Worm (Caenorhabditis elegans) whole organism, L4 larva: Measurements from ENCODE around the gene Y82E9BL.12.
"Not testable (repeated sequence)": the region's sequence is repeated elsewhere in the genome, so short reads cannot be mapped to it uniquely, and the experiment has no call there.

ENCODE experiments used
- F26F4.8 ChIP-seq: fragments of 200-800 bp; sonication (Bioruptor generic); conservative IDR thresholded peaks from 2 replicates; pipeline ENCODE4 v1.3.6; 2022; ENCODE audit warnings: missing genetic modification characterization, missing compliant biosample characterization
- F37D6.2 ChIP-seq: sonication (generic microtip); optimal IDR thresholded peaks from 2 replicates; lab custom pipeline; 2016; ENCODE audit warnings: mild to moderate bottlenecking, missing genetic modification characterization, missing compliant biosample characterization
- Y105C5A.15 ChIP-seq: fragments of 200-800 bp; sonication (Bioruptor generic); IDR thresholded peaks from 2 replicates; pipeline ENCODE4 v1.3.6; 2022; ENCODE audit warnings: missing genetic modification characterization, missing compliant biosample characterization
- Y75B8A.6 ChIP-seq: fragments of 200-800 bp; sonication (Bioruptor generic); IDR thresholded peaks from 2 replicates; pipeline ENCODE4 v1.3.6; 2022; ENCODE audit warnings: missing genetic modification reagents, missing genetic modification characterization, missing compliant biosample characterization
- ZK337.2 ChIP-seq: fragments of 200-800 bp; sonication (Bioruptor generic); IDR thresholded peaks from 2 replicates; pipeline ENCODE4 v1.3.6; 2022; ENCODE audit warnings: missing genetic modification reagents, missing genetic modification characterization, missing compliant biosample characterization
- aha-1 ChIP-seq: fragments of 150-350 bp; peaks from one replicate; lab custom pipeline; 2014; ENCODE audit warnings: missing biosample characterization, missing genetic modification characterization
- ama-1 ChIP-seq: fragments of 150-350 bp; optimal IDR thresholded peaks from 2 replicates; lab custom pipeline; 2014; ENCODE audit warnings: inconsistent platforms, mixed read lengths
- arid-1 ChIP-seq: fragments of 200-800 bp; sonication (Bioruptor generic); conservative IDR thresholded peaks from 2 replicates; pipeline ENCODE4 v1.3.6; 2022; ENCODE audit warnings: missing genetic modification reagents, missing genetic modification characterization, missing compliant biosample characterization
- ceh-32 ChIP-seq: sonication (generic microtip); optimal IDR thresholded peaks from 2 replicates; lab custom pipeline; 2016; ENCODE audit warnings: mild to moderate bottlenecking, missing genetic modification characterization, missing compliant biosample characterization; ENCODE audit not compliant: poor library complexity
- daf-16 ChIP-seq, 3 experiments: sonication (generic microtip); optimal IDR thresholded peaks; 2 replicates each; lab custom pipeline; 2016 to 2017; ENCODE audit warnings: missing genetic modification characterization in 3 of 3, missing genetic modification reagents in 3 of 3, mild to moderate bottlenecking in 2 of 3, missing compliant biosample characterization in 2 of 3, missing biosample characterization in 1 of 3, moderate library complexity in 1 of 3
- daf-8 ChIP-seq: fragments of 200-800 bp; sonication (Bioruptor generic); IDR thresholded peaks from 2 replicates; pipeline ENCODE4 v1.3.6; 2022; ENCODE audit warnings: missing genetic modification characterization, missing compliant biosample characterization
- dmd-6 ChIP-seq: fragments of 200-800 bp; sonication (Bioruptor generic); IDR thresholded peaks from 2 replicates; pipeline ENCODE4 v1.3.6; 2022; ENCODE audit warnings: missing genetic modification reagents, missing genetic modification characterization, missing compliant biosample characterization
- dve-1 ChIP-seq: sonication (generic microtip); optimal IDR thresholded peaks from 2 replicates; lab custom pipeline; 2017; ENCODE audit warnings: antibody characterized with exemption, mild to moderate bottlenecking, missing genetic modification characterization, missing compliant biosample characterization; ENCODE audit not compliant: insufficient read depth
- fkh-10 ChIP-seq: fragments of 150-350 bp; optimal IDR thresholded peaks from 2 replicates; lab custom pipeline; 2014; ENCODE audit warnings: missing biosample characterization, missing genetic modification reagents, missing genetic modification characterization
- fos-1 ChIP-seq: fragments of 150-350 bp; optimal IDR thresholded peaks from 2 replicates; lab custom pipeline; 2014; ENCODE audit warnings: missing biosample characterization, missing genetic modification characterization
- hif-1 ChIP-seq, 2 experiments: sonication (generic microtip); optimal IDR thresholded peaks; 2 replicates each; lab custom pipeline; 2016 to 2017; ENCODE audit warnings: missing compliant biosample characterization in 2 of 2, missing genetic modification characterization in 2 of 2, missing genetic modification reagents in 2 of 2, missing genotype in 2 of 2, mild to moderate bottlenecking in 1 of 2
- hlh-11 ChIP-seq: fragments of 200-800 bp; sonication (Bioruptor generic); optimal IDR thresholded peaks from 2 replicates; lab custom pipeline; 2018; ENCODE audit warnings: mild to moderate bottlenecking, missing genetic modification characterization, missing compliant biosample characterization
- hlh-30 ChIP-seq: sonication (generic microtip); optimal IDR thresholded peaks from 2 replicates; lab custom pipeline; 2017; ENCODE audit warnings: antibody characterized with exemption, mild to moderate bottlenecking, missing genetic modification characterization, missing compliant biosample characterization; ENCODE audit not compliant: insufficient read depth
- lin-1 ChIP-seq: fragments of 200-800 bp; sonication (Bioruptor generic); IDR thresholded peaks from 2 replicates; pipeline ENCODE4 v1.3.6; 2022; ENCODE audit warnings: missing genetic modification reagents, missing genetic modification characterization, missing compliant biosample characterization
- lin-13 ChIP-seq: fragments of 150-350 bp; optimal IDR thresholded peaks from 2 replicates; lab custom pipeline; 2014; ENCODE audit warnings: missing biosample characterization, missing genetic modification reagents, missing genetic modification characterization
- lin-38 ChIP-seq: fragments of 200-800 bp; sonication (Bioruptor generic); IDR thresholded peaks from 2 replicates; pipeline ENCODE4 v1.3.6; 2022; ENCODE audit warnings: missing genetic modification reagents, missing genetic modification characterization, missing compliant biosample characterization
- lin-39 ChIP-seq: fragments of 150-350 bp; optimal IDR thresholded peaks from 2 replicates; lab custom pipeline; 2014; ENCODE audit warnings: missing biosample characterization, missing genetic modification reagents, missing genetic modification characterization
- lir-3 ChIP-seq: sonication (generic microtip); optimal IDR thresholded peaks from 2 replicates; lab custom pipeline; 2016; ENCODE audit warnings: mild to moderate bottlenecking, missing genetic modification characterization, missing compliant biosample characterization
- madf-5 ChIP-seq, 2 experiments: fragments of 200-800 bp; sonication (Bioruptor generic); IDR thresholded peaks; 2 replicates each; pipeline ENCODE4 v1.3.6; 2022; ENCODE audit warnings: missing compliant biosample characterization in 2 of 2, missing genetic modification characterization in 2 of 2
- mdl-1 ChIP-seq, 2 experiments: fragments of 150-350 bp in 1 of 2; sonication (generic microtip) in 1 of 2; optimal IDR thresholded peaks; 2 replicates each; lab custom pipeline; 2014 to 2017; ENCODE audit warnings: missing biosample characterization in 2 of 2, missing genetic modification characterization in 2 of 2
- mdt-29 ChIP-seq: fragments of 200-800 bp; sonication (Bioruptor generic); IDR thresholded peaks from 2 replicates; pipeline ENCODE4 v1.3.6; 2022; ENCODE audit warnings: missing genetic modification reagents, missing genetic modification characterization, missing compliant biosample characterization
- mxl-3 ChIP-seq: fragments of 200-800 bp; sonication (Bioruptor generic); optimal IDR thresholded peaks from 2 replicates; lab custom pipeline; 2018; ENCODE audit warnings: mild to moderate bottlenecking, missing genetic modification characterization, missing compliant biosample characterization
- nhr-10 ChIP-seq: fragments of 150-350 bp; optimal IDR thresholded peaks from 2 replicates; lab custom pipeline; 2014; ENCODE audit warnings: missing biosample characterization, missing genetic modification characterization
- nhr-237 ChIP-seq: sonication (generic microtip); optimal IDR thresholded peaks from 2 replicates; lab custom pipeline; 2017; ENCODE audit warnings: missing biosample characterization, missing genetic modification characterization
- nhr-28 ChIP-seq: fragments of 150-350 bp; optimal IDR thresholded peaks from 2 replicates; lab custom pipeline; 2014; ENCODE audit warnings: missing biosample characterization, missing genetic modification characterization
- nhr-77 ChIP-seq: fragments of 150-350 bp; optimal IDR thresholded peaks from 2 replicates; lab custom pipeline; 2014; ENCODE audit warnings: missing biosample characterization, missing genetic modification characterization
- php-3 ChIP-seq: fragments of 200-800 bp; sonication (Bioruptor generic); IDR thresholded peaks from 2 replicates; pipeline ENCODE4 v1.3.6; 2022; ENCODE audit warnings: missing genetic modification reagents, missing genetic modification characterization, missing compliant biosample characterization
- pqm-1 ChIP-seq: sonication (generic microtip); optimal IDR thresholded peaks from 2 replicates; lab custom pipeline; 2017; ENCODE audit warnings: missing biosample characterization, missing genetic modification characterization
- snpc-1.2 ChIP-seq: fragments of 200-800 bp; sonication (Bioruptor generic); IDR thresholded peaks from 2 replicates; pipeline ENCODE4 v1.3.6; 2022; ENCODE audit warnings: missing genetic modification reagents, missing genetic modification characterization, missing compliant biosample characterization
- snpc-4 ChIP-seq: fragments of 150-350 bp; optimal IDR thresholded peaks from 2 replicates; lab custom pipeline; 2014; ENCODE audit warnings: missing biosample characterization, missing genetic modification characterization
- unc-62 ChIP-seq, 3 experiments: fragments of 150-350 bp in 1 of 3; sonication (generic microtip); optimal IDR thresholded peaks in 2 of 3; peaks in 1 of 3; 1 replicate in 1 of 3; 2 replicates in 2 of 3; lab custom pipeline; 2014 to 2017; ENCODE audit warnings: missing biosample characterization in 3 of 3, missing genetic modification characterization in 3 of 3, missing genetic modification reagents in 3 of 3, missing genotype in 1 of 3
- zip-2 ChIP-seq: fragments of 150-350 bp; optimal IDR thresholded peaks from 2 replicates; lab custom pipeline; 2014; ENCODE audit warnings: missing biosample characterization, missing genetic modification characterization

Y82E9BL.12 gene

DNA sequence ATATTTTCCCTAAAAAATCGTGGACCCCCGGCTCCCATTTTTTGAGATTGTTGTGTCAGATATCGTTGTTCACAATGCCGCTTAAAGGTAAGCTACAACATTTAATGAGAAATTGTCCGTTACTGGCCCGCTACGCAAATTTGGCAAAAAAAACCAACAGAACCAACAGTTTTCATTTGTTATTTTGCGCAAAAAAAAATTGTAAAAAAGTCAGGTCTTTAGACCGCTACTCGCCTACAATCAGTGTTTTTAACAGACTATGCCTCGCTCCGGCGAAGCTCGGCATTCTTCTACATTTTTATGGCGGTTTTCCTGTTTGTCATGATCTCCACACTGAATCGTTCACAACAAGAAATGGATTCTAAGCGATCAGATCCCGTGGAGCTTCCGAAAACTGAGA, at the start of gene Y82E9BL.12:
Gene Y82E9BL.12, plus strand, starts transcription at position 301 of the 400 bp plus-strand sequence.
- no peak for TF ChIP-seq ama-1 (lab: Kevin White, UChicago)
- no peak for TF ChIP-seq F37D6.2 (tag; lab: Kevin White, UChicago)
- no peak for TF ChIP-seq lir-3 (tag; lab: Kevin White, UChicago)
- no peak for TF ChIP-seq lin-39 (tag; lab: Kevin White, UChicago)
- no peak for TF ChIP-seq unc-62 (GFP tag; optimal IDR thresholded peaks at IDR 0.05 in 1 of 2; lab: Kevin White, UChicago)
- TF ChIP-seq unc-62 (tag; optimal IDR thresholded peaks at IDR 0.05; lab: Kevin White, UChicago), result no peak
- no peak for TF ChIP-seq mdt-29 (GFP tag; lab: Robert Waterston, UW)
- no peak for TF ChIP-seq Y75B8A.6

DNA sequence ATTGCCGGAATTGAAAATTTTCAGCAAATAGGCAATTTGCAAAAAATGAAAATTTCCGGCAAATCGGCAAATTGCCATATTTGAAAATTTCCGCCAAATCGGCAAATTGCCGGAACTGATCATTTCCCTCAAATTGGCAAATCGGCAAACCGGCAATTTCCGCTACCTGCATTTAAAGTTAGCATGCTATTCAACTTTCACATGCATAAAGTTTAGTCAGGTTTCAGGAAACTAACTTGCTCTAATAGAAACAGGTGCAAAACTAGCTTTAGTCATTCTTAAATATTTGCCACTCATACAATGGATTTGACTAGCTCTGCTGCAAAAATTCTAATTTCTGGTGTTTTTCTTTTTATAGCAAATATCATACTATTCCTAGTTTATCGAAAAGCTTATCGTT, 45.3 kb upstream of the Y82E9BL.12 start, which contains the start of gene srz-9:
Gene srz-9, plus strand, starts transcription at position 301 of the 400 bp plus-strand sequence.
- not testable (repeated sequence) for TF ChIP-seq fos-1; fkh-10 (GFP tag; lab: Kevin White, UChicago); madf-5 (GFP tag; IDR thresholded peaks at IDR 0.05; lab: Robert Waterston, UW)

DNA sequence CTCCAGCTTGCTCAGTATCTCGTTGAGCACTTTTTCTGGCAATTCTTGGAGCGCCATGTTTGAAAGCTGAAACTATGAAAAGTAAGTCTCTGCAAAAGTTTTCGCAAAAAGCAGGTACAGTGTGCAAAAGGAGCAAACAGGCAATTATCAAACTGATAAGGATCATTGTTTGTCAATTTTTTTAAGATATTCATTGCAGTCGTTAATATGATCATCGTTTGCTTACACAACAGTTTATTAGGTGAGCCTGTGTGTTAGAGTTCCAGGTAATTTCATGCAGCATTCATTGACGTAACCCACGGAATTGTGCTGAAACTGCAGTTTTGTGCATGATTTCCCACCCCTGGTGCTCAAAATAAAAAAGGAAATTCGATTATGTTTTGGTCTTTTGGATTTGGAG, 42.2 kb upstream of the Y82E9BL.12 start, which contains the start of gene fbxa-151:
Gene fbxa-151, minus strand, starts transcription at position 101 of the 400 bp plus-strand sequence.
- not testable (repeated sequence) for TF ChIP-seq php-3; madf-5 (GFP tag; IDR thresholded peaks at IDR 0.05; lab: Robert Waterston, UW); lin-38

DNA sequence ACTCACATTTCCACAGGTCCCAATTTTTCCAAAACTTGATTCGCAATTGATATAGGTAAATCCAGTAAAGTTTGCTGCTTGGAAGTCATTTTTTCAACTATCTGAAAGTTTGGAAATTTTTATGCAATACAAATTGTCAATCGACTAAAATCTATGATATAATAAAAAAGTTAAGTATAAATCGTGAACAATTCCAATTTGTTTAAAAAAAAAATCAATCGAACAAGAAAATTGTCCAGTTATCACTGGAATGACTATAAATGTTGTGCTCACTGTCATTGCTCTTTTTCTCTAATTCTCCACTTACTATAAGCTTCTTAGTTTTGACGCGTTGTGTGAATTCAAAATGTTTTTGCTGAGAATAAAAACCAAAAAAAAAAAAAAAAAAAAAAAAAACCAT, 39.8 kb upstream of the Y82E9BL.12 start, which contains the start of gene fbxa-32:
Gene fbxa-32, minus strand, starts transcription at position 101 of the 400 bp plus-strand sequence.
- TF ChIP-seq daf-8 (GFP tag; lab: Robert Waterston, UW) (no peak), Y105C5A.15 (GFP tag; lab: Robert Waterston, UW) (no peak), daf-16 (GFP tag; optimal IDR thresholded peaks at IDR 0.05; lab: Kevin White, UChicago) (no peak), daf-16 (tag; optimal IDR thresholded peaks at IDR 0.05; lab: Kevin White, UChicago) (peak; percentile 44), dmd-6 (GFP tag; lab: Robert Waterston, UW) (0 out of 2 replicates have a peak, but pooled peaks have one; percentile 6), pqm-1 (tag; lab: Kevin White, UChicago) (peak; percentile 15), nhr-28 (tag; lab: Kevin White, UChicago) (peak; percentile 25), nhr-10 (tag; lab: Kevin White, UChicago) (no peak), dve-1 (peak; percentile 48), zip-2 (tag; lab: Kevin White, UChicago) (no peak), arid-1 (GFP tag; lab: Robert Waterston, UW) (no peak)

DNA sequence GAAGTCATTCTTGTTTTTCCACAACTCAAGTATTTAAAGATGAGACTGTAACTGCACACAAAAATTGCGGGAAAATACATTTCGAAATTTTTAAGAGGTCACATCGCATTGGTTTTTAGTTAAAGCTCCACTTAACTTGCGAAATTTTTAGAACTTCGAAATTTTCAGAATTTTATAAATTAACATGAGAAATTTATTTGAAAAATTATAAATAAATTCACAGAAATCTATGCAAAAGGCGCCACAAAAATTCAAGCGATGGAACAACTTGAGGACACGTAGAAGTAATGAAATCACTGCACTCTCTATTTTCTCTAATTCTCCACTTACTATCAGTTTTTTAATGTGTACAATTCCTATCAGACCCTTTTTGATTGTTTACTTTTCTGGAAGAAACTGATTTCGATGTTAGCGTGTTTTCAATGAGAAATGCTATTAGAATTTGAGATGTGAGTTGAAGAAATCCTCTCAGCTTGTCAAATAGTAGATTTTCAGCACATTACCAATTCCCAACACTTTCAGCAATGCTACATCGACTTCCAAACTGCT, 37.5 kb upstream of the Y82E9BL.12 start, which contains the start of gene fbxa-31:
Gene fbxa-31, minus strand, starts transcription at position 51 of the 549 bp plus-strand sequence.
- TF ChIP-seq daf-16 (GFP tag; optimal IDR thresholded peaks at IDR 0.05; lab: Kevin White, UChicago), result no peak
- peak; percentile 75 for TF ChIP-seq daf-16 (tag; optimal IDR thresholded peaks at IDR 0.05; lab: Kevin White, UChicago)
- peak; percentile 1 for TF ChIP-seq hlh-11 (tag; lab: Kevin White, UChicago)
- TF ChIP-seq aha-1, result peak; percentile 40
- peak; percentile 73 for TF ChIP-seq pqm-1 (tag; lab: Kevin White, UChicago)
- peak; percentile 29 for TF ChIP-seq nhr-28 (tag; lab: Kevin White, UChicago)
- TF ChIP-seq hlh-30 (tag; lab: Kevin White, UChicago), result no peak
- TF ChIP-seq mdt-29 (GFP tag; lab: Robert Waterston, UW), result no peak
- TF ChIP-seq, all 104 proteins: peak for 5

DNA sequence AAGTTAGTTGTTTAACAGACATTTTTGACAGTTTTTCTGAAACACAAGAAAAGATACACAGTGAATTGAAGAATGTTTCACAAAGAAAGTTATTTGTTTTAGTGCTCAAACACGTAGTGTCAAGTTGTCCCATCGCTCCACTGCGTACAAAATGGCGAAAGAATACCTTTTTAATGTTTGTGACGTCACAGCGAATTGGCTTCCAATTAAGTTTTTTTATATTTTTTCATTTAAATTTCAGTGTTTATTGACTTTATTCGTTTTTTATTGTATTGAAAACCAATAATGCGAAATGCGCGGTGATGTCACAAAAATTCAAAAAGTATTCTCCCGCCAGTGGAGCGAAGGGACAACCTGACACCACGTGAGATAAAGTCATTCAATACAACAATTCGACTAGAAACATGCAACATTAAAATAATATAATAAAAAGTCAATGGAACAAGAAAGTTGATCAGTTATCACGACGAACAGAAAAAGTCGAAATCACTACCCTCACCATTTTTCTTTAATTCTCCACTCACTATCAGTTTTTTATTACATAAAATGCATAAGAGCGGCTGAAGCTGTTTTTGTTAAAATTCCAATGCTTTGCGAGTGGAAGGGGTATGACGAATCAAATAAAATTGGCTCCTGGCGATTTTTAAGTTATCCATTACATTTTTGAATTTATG, 35.2 kb upstream of the Y82E9BL.12 start, which contains the start of gene fbxa-29:
Gene fbxa-29, minus strand, starts transcription at position 51 of the 674 bp plus-strand sequence.
- TF ChIP-seq mxl-3 (GFP tag; lab: Kevin White, UChicago) (no peak), pqm-1 (tag; lab: Kevin White, UChicago) (peak; percentile 61), nhr-10 (tag; lab: Kevin White, UChicago) (no peak), nhr-28 (tag; lab: Kevin White, UChicago) (peak; percentile 49), ceh-32 (tag; lab: Kevin White, UChicago) (no peak), snpc-4 (tag; lab: Kevin White, UChicago) (no peak), ZK337.2 (GFP tag; lab: Robert Waterston, UW) (no peak), nhr-77 (tag; lab: Kevin White, UChicago) (no peak), F26F4.8 (no peak), hif-1 (tag; optimal IDR thresholded peaks at IDR 0.05; lab: Kevin White, UChicago) (no peak), nhr-237 (no peak), dve-1 (peak; percentile 12), lin-13 (no peak), mdl-1 (tag; optimal IDR thresholded peaks at IDR 0.05; lab: Kevin White, UChicago) (no peak), snpc-1.2 (GFP tag; lab: Robert Waterston, UW) (no peak), lin-1 (GFP tag; lab: Robert Waterston, UW) (no peak)
